Worm (Caenorhabditis elegans): ENCODE data around the gene bath-10.

bath-10 gene

ce11 chrII:3383116-3383515 is 8.2 kb downstream of the bath-10 start:
- TF ChIP-seq sea-1 (GFP tag; conservative IDR thresholded peaks at IDR 0.05) (no peak), hnd-1 (tag; optimal IDR thresholded peaks at IDR 0.05) (no peak), aly-1 (tag; optimal IDR thresholded peaks at IDR 0.05) (no peak), flt-1 (GFP tag; IDR thresholded peaks at IDR 0.05) (no peak), ama-1 (optimal IDR thresholded peaks at IDR 0.05) (no peak), tbx-37 (GFP tag; conservative IDR thresholded peaks at IDR 0.05) (no peak), B0310.2 (tag; optimal IDR thresholded peaks at IDR 0.05) (no peak), ets-7 (tag; optimal IDR thresholded peaks at IDR 0.05) (no peak), hmbx-1 (tag; optimal IDR thresholded peaks at IDR 0.05) (no peak), tbx-11 (GFP tag; IDR thresholded peaks at IDR 0.05) (no peak), ceh-36 (tag; optimal IDR thresholded peaks at IDR 0.05) (no peak), tra-4 (tag; optimal IDR thresholded peaks at IDR 0.05) (no peak), pes-1 (GFP tag; IDR thresholded peaks at IDR 0.05) (no peak), scrt-1 (GFP tag; IDR thresholded peaks at IDR 0.05) (no peak), hmg-4 (GFP tag; optimal IDR thresholded peaks at IDR 0.05) (no peak), F13C5.2 (tag; optimal IDR thresholded peaks at IDR 0.05) (no peak), ceh-13 (GFP tag; optimal IDR thresholded peaks at IDR 0.05) (no peak)

ce11 chrII:3385736-3386135 is 10.9 kb downstream of the bath-10 start, which contains the start of gene T06D4.2:
TSS of gene T06D4.2 (minus strand) at chrII:3385905.
- no peak for TF ChIP-seq aly-1 (tag; optimal IDR thresholded peaks at IDR 0.05)
- no peak for TF ChIP-seq hmg-4 (GFP tag; optimal IDR thresholded peaks at IDR 0.05)
- TF ChIP-seq tra-4 (tag; optimal IDR thresholded peaks at IDR 0.05), result no peak
- no peak for TF ChIP-seq tbx-11 (GFP tag; IDR thresholded peaks at IDR 0.05)
- no peak for TF ChIP-seq F13C5.2 (tag; optimal IDR thresholded peaks at IDR 0.05)
- TF ChIP-seq ceh-36 (tag; optimal IDR thresholded peaks at IDR 0.05), result no peak
- TF ChIP-seq sea-1 (GFP tag; conservative IDR thresholded peaks at IDR 0.05), result no peak
- TF ChIP-seq ceh-13 (GFP tag; optimal IDR thresholded peaks at IDR 0.05), result no peak
- no peak for TF ChIP-seq hmbx-1 (tag; optimal IDR thresholded peaks at IDR 0.05)
- no peak for TF ChIP-seq hnd-1 (tag; optimal IDR thresholded peaks at IDR 0.05)

- TF ChIP-seq ceh-36 (tag; optimal IDR thresholded peaks at IDR 0.05) (no peak), B0310.2 (tag; optimal IDR thresholded peaks at IDR 0.05) (no peak), sea-1 (GFP tag; conservative IDR thresholded peaks at IDR 0.05) (no peak), scrt-1 (GFP tag; IDR thresholded peaks at IDR 0.05) (no peak), hmg-4 (GFP tag; optimal IDR thresholded peaks at IDR 0.05) (no peak), pes-1 (GFP tag; IDR thresholded peaks at IDR 0.05) (no peak), tra-4 (tag; optimal IDR thresholded peaks at IDR 0.05) (no peak)
Observed at ce11 chrII:3387503-3387902, 12.6 kb downstream of the bath-10 start, which contains the start of gene T06D4.6. TSS of gene T06D4.6 (minus strand) at chrII:3387603.

- TF ChIP-seq aly-1 (tag; optimal IDR thresholded peaks at IDR 0.05), result no peak
- no peak for TF ChIP-seq pes-1 (GFP tag; IDR thresholded peaks at IDR 0.05)
- TF ChIP-seq ets-7 (tag; optimal IDR thresholded peaks at IDR 0.05), result no peak
- TF ChIP-seq tra-4 (tag; optimal IDR thresholded peaks at IDR 0.05), result no peak
- TF ChIP-seq tbx-11 (GFP tag; IDR thresholded peaks at IDR 0.05), result no peak
- no peak for TF ChIP-seq B0310.2 (tag; optimal IDR thresholded peaks at IDR 0.05)
- TF ChIP-seq hnd-1 (tag; optimal IDR thresholded peaks at IDR 0.05), result no peak
Observed at ce11 chrII:3395484-3395883, 20.6 kb downstream of the bath-10 start, which contains the start of gene nep-20. TSS of gene nep-20 (minus strand) at chrII:3395584.

- TF ChIP-seq hmg-4 (GFP tag; optimal IDR thresholded peaks at IDR 0.05), result no peak
- TF ChIP-seq tbx-11 (GFP tag; IDR thresholded peaks at IDR 0.05), result no peak
- no peak for TF ChIP-seq sea-1 (GFP tag; conservative IDR thresholded peaks at IDR 0.05)
- TF ChIP-seq flt-1 (GFP tag; IDR thresholded peaks at IDR 0.05), result no peak
- TF ChIP-seq ets-7 (tag; optimal IDR thresholded peaks at IDR 0.05), result no peak
- TF ChIP-seq B0310.2 (tag; optimal IDR thresholded peaks at IDR 0.05), result no peak
- TF ChIP-seq F13C5.2 (tag; optimal IDR thresholded peaks at IDR 0.05), result no peak
- TF ChIP-seq scrt-1 (GFP tag; IDR thresholded peaks at IDR 0.05), result no peak
- TF ChIP-seq tbx-37 (GFP tag; conservative IDR thresholded peaks at IDR 0.05), result no peak
- no peak for TF ChIP-seq aly-1 (tag; optimal IDR thresholded peaks at IDR 0.05)
- TF ChIP-seq ceh-13 (GFP tag; optimal IDR thresholded peaks at IDR 0.05), result no peak
- no peak for TF ChIP-seq tra-4 (tag; optimal IDR thresholded peaks at IDR 0.05)
- no peak for TF ChIP-seq pes-1 (GFP tag; IDR thresholded peaks at IDR 0.05)
Observed at ce11 chrII:3399212-3399611, 24.3 kb downstream of the bath-10 start, which contains the start of gene nep-9. TSS of gene nep-9 (minus strand) at chrII:3399312.

- TF ChIP-seq hnd-1 (tag; optimal IDR thresholded peaks at IDR 0.05) (no peak), ceh-13 (GFP tag; optimal IDR thresholded peaks at IDR 0.05) (no peak), tbx-11 (GFP tag; IDR thresholded peaks at IDR 0.05) (no peak)
Observed at ce11 chrII:3402854-3403253, 28.0 kb downstream of the bath-10 start, which contains the start of gene nep-10. TSS of gene nep-10 (minus strand) at chrII:3402954.

- no peak for TF ChIP-seq ceh-36 (tag; optimal IDR thresholded peaks at IDR 0.05)
- TF ChIP-seq tbx-37 (GFP tag; conservative IDR thresholded peaks at IDR 0.05), result no peak
- no peak for TF ChIP-seq ceh-13 (GFP tag; optimal IDR thresholded peaks at IDR 0.05)
- TF ChIP-seq tbx-11 (GFP tag; IDR thresholded peaks at IDR 0.05), result no peak
- TF ChIP-seq flt-1 (GFP tag; IDR thresholded peaks at IDR 0.05), result no peak
- TF ChIP-seq ama-1 (optimal IDR thresholded peaks at IDR 0.05), result no peak
- TF ChIP-seq B0310.2 (tag; optimal IDR thresholded peaks at IDR 0.05), result no peak
- no peak for TF ChIP-seq hnd-1 (tag; optimal IDR thresholded peaks at IDR 0.05)
- TF ChIP-seq F13C5.2 (tag; optimal IDR thresholded peaks at IDR 0.05), result no peak
- no peak for TF ChIP-seq tra-4 (tag; optimal IDR thresholded peaks at IDR 0.05)
Observed at ce11 chrII:3403535-3403934, 28.7 kb downstream of the bath-10 start, which contains the start of gene nep-8. TSS of gene nep-8 (plus strand) at chrII:3403835.

- TF ChIP-seq hmg-4 (GFP tag; optimal IDR thresholded peaks at IDR 0.05) (no peak), ceh-13 (GFP tag; optimal IDR thresholded peaks at IDR 0.05) (no peak), ets-7 (tag; optimal IDR thresholded peaks at IDR 0.05) (no peak), flt-1 (GFP tag; IDR thresholded peaks at IDR 0.05) (no peak), ceh-36 (tag; optimal IDR thresholded peaks at IDR 0.05) (no peak), tbx-37 (GFP tag; conservative IDR thresholded peaks at IDR 0.05) (no peak), aly-1 (tag; optimal IDR thresholded peaks at IDR 0.05) (no peak), hmbx-1 (tag; optimal IDR thresholded peaks at IDR 0.05) (no peak), tbx-11 (GFP tag; IDR thresholded peaks at IDR 0.05) (no peak), sea-1 (GFP tag; conservative IDR thresholded peaks at IDR 0.05) (no peak), ama-1 (optimal IDR thresholded peaks at IDR 0.05) (no peak), B0310.2 (tag; optimal IDR thresholded peaks at IDR 0.05) (no peak), pes-1 (GFP tag; IDR thresholded peaks at IDR 0.05) (no peak), scrt-1 (GFP tag; IDR thresholded peaks at IDR 0.05) (no peak), tra-4 (tag; optimal IDR thresholded peaks at IDR 0.05) (no peak), hnd-1 (tag; optimal IDR thresholded peaks at IDR 0.05) (no peak), F13C5.2 (tag; optimal IDR thresholded peaks at IDR 0.05) (no peak)
Observed at ce11 chrII:3414383-3414910, 39.6 kb downstream of the bath-10 start, which contains the start of the genes F18A12.7 and F18A12.2. TSS of gene F18A12.7 (minus strand) at chrII:3414483. TSS of gene F18A12.2 (plus strand) at chrII:3414860.
